Fruit fly (Drosophila melanogaster) whole organism, embryonic: ENCODE measurements around the gene Lrr47.

ENCODE experiments used
- CG10543 ChIP-seq: fragments of 200-800 bp; sonication (Bioruptor generic); optimal IDR thresholded peaks from 3 replicates; lab custom pipeline; 2017; ENCODE audit warnings: missing biosample characterization, mild to moderate bottlenecking, missing genetic modification characterization, moderate library complexity
- CG12236 ChIP-seq: fragments of 200-800 bp; sonication (Bioruptor generic); optimal IDR thresholded peaks from 2 replicates; lab custom pipeline; 2016; ENCODE audit warnings: missing biosample characterization, missing genetic modification characterization
- CG12391 ChIP-seq: fragments of 200-800 bp; sonication (Bioruptor generic); optimal IDR thresholded peaks from 3 replicates; lab custom pipeline; 2018; ENCODE audit warnings: missing biosample characterization, mild to moderate bottlenecking, missing genetic modification characterization, moderate library complexity
- CG12744 ChIP-seq: fragments of 200-800 bp; sonication (Bioruptor generic); optimal IDR thresholded peaks from 2 replicates; lab custom pipeline; 2016; ENCODE audit warnings: missing biosample characterization, missing genetic modification characterization
- CG16779 ChIP-seq: fragments of 200-800 bp; sonication (Bioruptor generic); IDR thresholded peaks from 2 replicates; pipeline ENCODE4 v1.3.6; 2022; ENCODE audit warnings: missing biosample characterization, missing genetic modification characterization
- CG16863 ChIP-seq: fragments of 200-800 bp; sonication (Bioruptor generic); optimal IDR thresholded peaks from 3 replicates; lab custom pipeline; 2016; ENCODE audit warnings: missing biosample characterization, missing genetic modification characterization
- CG17385 ChIP-seq: fragments of 200-800 bp; sonication (Bioruptor generic); optimal IDR thresholded peaks from 3 replicates; lab custom pipeline; 2018; ENCODE audit warnings: missing biosample characterization, mild to moderate bottlenecking, missing genetic modification characterization
- CG17568 ChIP-seq: fragments of 200-800 bp; sonication (Bioruptor generic); optimal IDR thresholded peaks from 2 replicates; lab custom pipeline; 2018; ENCODE audit warnings: missing biosample characterization, mild to moderate bottlenecking, missing genetic modification characterization, moderate library complexity
- CG17802 ChIP-seq: fragments of 200-800 bp; sonication (Bioruptor generic); optimal IDR thresholded peaks from 2 replicates; lab custom pipeline; 2018; ENCODE audit warnings: missing biosample characterization, mild to moderate bottlenecking, missing genetic modification characterization, moderate library complexity
- CG17829 ChIP-seq: fragments of 200-800 bp; optimal IDR thresholded peaks from 2 replicates; lab custom pipeline; 2019; ENCODE audit warnings: missing biosample characterization, mild to moderate bottlenecking, missing genetic modification characterization, moderate library complexity
- CG18599 ChIP-seq: fragments of 200-800 bp; sonication (Bioruptor generic); optimal IDR thresholded peaks from 3 replicates; lab custom pipeline; 2017; ENCODE audit warnings: missing biosample characterization, missing genetic modification characterization, mild to moderate bottlenecking, moderate library complexity, missing genetic modification reagents
- CG2712 ChIP-seq: fragments of 200-800 bp; optimal IDR thresholded peaks from 3 replicates; lab custom pipeline; 2019; ENCODE audit warnings: missing biosample characterization, mild to moderate bottlenecking, missing genetic modification characterization, moderate library complexity
- CG2875 ChIP-seq: fragments of 200-800 bp; sonication (Bioruptor generic); optimal IDR thresholded peaks from 2 replicates; lab custom pipeline; 2017; ENCODE audit warnings: missing biosample characterization, mild to moderate bottlenecking, missing genetic modification characterization, missing genetic modification reagents
- CG3726 ChIP-seq: fragments of 200-800 bp; sonication (Bioruptor generic); IDR thresholded peaks from 3 replicates; pipeline ENCODE4, ENCODE4 v1.3.6; 2022; ENCODE audit warnings: missing biosample characterization, missing genetic modification characterization
- CG6813 ChIP-seq: fragments of 200-800 bp; sonication (Bioruptor generic); optimal IDR thresholded peaks from 2 replicates; lab custom pipeline; 2017; ENCODE audit warnings: missing biosample characterization, missing genetic modification characterization, mild to moderate bottlenecking, moderate library complexity, missing genetic modification reagents
- CG7372 ChIP-seq: fragments of 200-800 bp; sonication (Bioruptor generic); IDR thresholded peaks from 2 replicates; pipeline ENCODE4 v1.3.6; 2022; ENCODE audit warnings: missing biosample characterization, missing genetic modification characterization
- CG7963 ChIP-seq: fragments of 200-800 bp; sonication (Bioruptor generic); IDR thresholded peaks from 3 replicates; pipeline ENCODE4 v1.3.6; 2022; ENCODE audit warnings: missing biosample characterization, missing genetic modification characterization; ENCODE audit not compliant: partially characterized antibody
- CG7987 ChIP-seq: fragments of 200-800 bp; sonication (Bioruptor generic); optimal IDR thresholded peaks from 2 replicates; lab custom pipeline; 2018; ENCODE audit warnings: missing biosample characterization, mild to moderate bottlenecking, missing genetic modification characterization, moderate library complexity
- CG8089 ChIP-seq: fragments of 200-800 bp; sonication (Bioruptor generic); optimal IDR thresholded peaks from 3 replicates; lab custom pipeline; 2016; ENCODE audit warnings: missing biosample characterization, missing genetic modification characterization
- CG8388 ChIP-seq: fragments of 200-800 bp; sonication (Bioruptor generic); optimal IDR thresholded peaks from 2 replicates; lab custom pipeline; 2019; ENCODE audit warnings: missing biosample characterization, mild to moderate bottlenecking, missing genetic modification characterization, moderate library complexity
- CG9215 ChIP-seq: fragments of 200-800 bp; sonication (Bioruptor generic); IDR thresholded peaks from 2 replicates; pipeline ENCODE4 v1.3.6; 2022; ENCODE audit warnings: missing biosample characterization, missing genetic modification characterization
- CG9437 ChIP-seq: fragments of 200-800 bp; sonication (Bioruptor generic); optimal IDR thresholded peaks from 2 replicates; lab custom pipeline; 2018; ENCODE audit warnings: missing biosample characterization, mild to moderate bottlenecking, missing genetic modification characterization
- CTCF ChIP-seq: fragments of 200-800 bp; sonication (Bioruptor generic); optimal IDR thresholded peaks from 2 replicates; lab custom pipeline; 2017; ENCODE audit warnings: missing biosample characterization, mild to moderate bottlenecking, missing genetic modification characterization, moderate library complexity
- D19B ChIP-seq: fragments of 200-800 bp; sonication (Bioruptor generic); optimal IDR thresholded peaks from 2 replicates; lab custom pipeline; 2017; ENCODE audit warnings: missing biosample characterization, mild to moderate bottlenecking, missing genetic modification characterization
- Deaf1 ChIP-seq: fragments of 200-800 bp; optimal IDR thresholded peaks from 3 replicates; lab custom pipeline; 2019; ENCODE audit warnings: missing biosample characterization, mild to moderate bottlenecking, missing genetic modification characterization, moderate library complexity
- Drgx ChIP-seq: fragments of 200-800 bp; sonication (Bioruptor generic); IDR thresholded peaks from 2 replicates; pipeline ENCODE4 v1.3.6; 2022; ENCODE audit warnings: missing biosample characterization, missing genetic modification characterization
- Elba2 ChIP-seq: fragments of 200-800 bp; sonication (Bioruptor generic); optimal IDR thresholded peaks from 3 replicates; lab custom pipeline; 2016; ENCODE audit warnings: missing biosample characterization, missing genetic modification characterization
- Ets97D ChIP-seq: fragments of 200-800 bp; sonication (Bioruptor generic); optimal IDR thresholded peaks from 3 replicates; lab custom pipeline; 2016; ENCODE audit warnings: missing biosample characterization, missing genetic modification characterization
- Gsc ChIP-seq: fragments of 200-800 bp; sonication (Bioruptor generic); IDR thresholded peaks from 2 replicates; pipeline ENCODE4 v1.3.6; 2022; ENCODE audit warnings: missing biosample characterization, missing genetic modification characterization
- Lim3 ChIP-seq: fragments of 200-800 bp; sonication (Bioruptor generic); IDR thresholded peaks from 2 replicates; pipeline ENCODE4 v1.3.6; 2022; ENCODE audit warnings: missing biosample characterization, missing genetic modification characterization
- Meics ChIP-seq: fragments of 200-800 bp; sonication (Bioruptor generic); optimal IDR thresholded peaks from 2 replicates; lab custom pipeline; 2017; ENCODE audit warnings: missing biosample characterization, mild to moderate bottlenecking, missing genetic modification characterization
- Mrtf ChIP-seq: fragments of 200-800 bp; sonication (Bioruptor generic); IDR thresholded peaks from 3 replicates; pipeline ENCODE4 v1.3.6; 2022; ENCODE audit warnings: missing biosample characterization, missing genetic modification characterization
- NfI ChIP-seq: fragments of 200-800 bp; sonication (Bioruptor generic); optimal IDR thresholded peaks from 3 replicates; lab custom pipeline; 2018; ENCODE audit warnings: missing biosample characterization, mild to moderate bottlenecking, missing genetic modification characterization, moderate library complexity
- Oaz ChIP-seq: fragments of 200-800 bp; sonication (Bioruptor generic); IDR thresholded peaks from 2 replicates; pipeline ENCODE4 v1.3.6; 2022; ENCODE audit warnings: missing biosample characterization, missing genetic modification characterization
- Poxn ChIP-seq: fragments of 200-800 bp; sonication (Bioruptor generic); IDR thresholded peaks from 2 replicates; pipeline ENCODE4 v1.3.6; 2022; ENCODE audit warnings: missing biosample characterization, missing genetic modification characterization
- Xbp1 ChIP-seq: fragments of 200-800 bp; sonication (Bioruptor generic); optimal IDR thresholded peaks from 3 replicates; lab custom pipeline; 2016; ENCODE audit warnings: missing biosample characterization, mild to moderate bottlenecking, missing genetic modification characterization
- br ChIP-seq: fragments of >200 bp; optimal IDR thresholded peaks from 2 replicates; lab custom pipeline; 2017
- chm ChIP-seq: fragments of 200-800 bp; sonication (Bioruptor generic); IDR thresholded peaks from 2 replicates; pipeline ENCODE4 v1.3.6; 2022; ENCODE audit warnings: missing biosample characterization, missing genetic modification characterization
- crp ChIP-seq, 2 experiments: fragments of 200-800 bp; sonication (Bioruptor generic); optimal IDR thresholded peaks; 2 replicates in 1 of 2; 3 replicates in 1 of 2; lab custom pipeline; 2017; ENCODE audit warnings: missing biosample characterization in 2 of 2, missing genetic modification characterization in 2 of 2, mild to moderate bottlenecking in 1 of 2, moderate library complexity in 1 of 2
- fd102C ChIP-seq: fragments of 200-800 bp; sonication (Bioruptor generic); optimal IDR thresholded peaks from 2 replicates; lab custom pipeline; 2018; ENCODE audit warnings: missing biosample characterization, mild to moderate bottlenecking, missing genetic modification characterization, moderate library complexity
- fru ChIP-seq: fragments of >200 bp; optimal IDR thresholded peaks from 2 replicates; lab custom pipeline; 2017
- fu2 ChIP-seq: fragments of 200-800 bp; sonication (Bioruptor generic); optimal IDR thresholded peaks from 2 replicates; lab custom pipeline; 2016; ENCODE audit warnings: missing biosample characterization, missing genetic modification characterization
- gt ChIP-seq: fragments of 200-800 bp; sonication (Bioruptor generic); IDR thresholded peaks from 2 replicates; pipeline ENCODE4 v1.3.6; 2022; ENCODE audit warnings: missing biosample characterization, missing genetic modification characterization
- hkb ChIP-seq, 2 experiments: fragments of 200-800 bp in 1 of 2; fragments of >200 bp in 1 of 2; sonication (Bioruptor generic) in 1 of 2; IDR thresholded peaks in 1 of 2; optimal IDR thresholded peaks in 1 of 2; 2 replicates each; pipeline versions ENCODE4 v1.3.6 to Lab custom; 2017 to 2022; ENCODE audit warnings: missing biosample characterization in 1 of 2, missing genetic modification characterization in 1 of 2
- knrl ChIP-seq: fragments of 200-800 bp; sonication (Bioruptor generic); IDR thresholded peaks from 3 replicates; pipeline ENCODE4 v1.3.6; 2022; ENCODE audit warnings: missing biosample characterization, missing genetic modification characterization; ENCODE audit not compliant: partially characterized antibody
- odd ChIP-seq: fragments of 200-800 bp; sonication (Bioruptor generic); optimal IDR thresholded peaks from 2 replicates; lab custom pipeline; 2017; ENCODE audit warnings: missing biosample characterization, mild to moderate bottlenecking, missing genetic modification characterization
- pfk ChIP-seq: fragments of 200-800 bp; sonication (Bioruptor generic); optimal IDR thresholded peaks from 2 replicates; lab custom pipeline; 2018; ENCODE audit warnings: missing biosample characterization, mild to moderate bottlenecking, missing genetic modification characterization, moderate library complexity
- pho ChIP-seq: fragments of 200-800 bp; sonication (Bioruptor generic); optimal IDR thresholded peaks from 2 replicates; lab custom pipeline; 2016; ENCODE audit warnings: missing biosample characterization, missing genetic modification characterization
- slbo ChIP-seq: fragments of 200-800 bp; sonication (Bioruptor generic); IDR thresholded peaks from 2 replicates; pipeline ENCODE4 v1.3.6; 2022; ENCODE audit warnings: missing biosample characterization, missing genetic modification characterization
- slou ChIP-seq: fragments of 200-800 bp; sonication (Bioruptor generic); optimal IDR thresholded peaks from 3 replicates; lab custom pipeline; 2016; ENCODE audit warnings: missing biosample characterization, missing genetic modification characterization
- z ChIP-seq: fragments of 200-800 bp; sonication (Bioruptor generic); IDR thresholded peaks from 3 replicates; pipeline ENCODE4 v1.3.6; 2022; ENCODE audit warnings: missing biosample characterization, missing genetic modification characterization
- zen2 ChIP-seq: fragments of 200-800 bp; sonication (Bioruptor generic); IDR thresholded peaks from 3 replicates; pipeline ENCODE4 v1.3.6; 2022; ENCODE audit warnings: missing biosample characterization, missing genetic modification characterization; ENCODE audit not compliant: partially characterized antibody

Lrr47 gene

DNA sequence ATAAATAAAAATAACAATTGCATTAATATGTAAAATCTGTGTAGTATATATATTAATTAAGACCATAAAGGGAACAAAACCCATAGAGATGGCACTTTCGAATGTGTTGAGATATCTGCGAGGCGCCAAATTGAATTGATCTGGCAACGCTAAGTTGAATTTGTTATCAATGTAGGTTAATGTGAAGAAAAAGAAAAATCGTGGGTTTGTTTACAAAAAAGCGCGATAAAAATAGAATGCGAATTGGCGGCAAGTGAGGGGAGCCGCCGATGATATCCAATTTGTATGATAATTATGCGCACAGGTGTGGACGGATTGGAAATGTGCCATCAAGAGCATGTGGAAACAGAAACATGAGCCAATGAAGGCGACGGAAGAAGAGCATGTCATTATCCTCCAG lies 37.3 kb upstream of the Lrr47 start (continued):
- TF ChIP-seq pho (GFP tag; lab: Kevin White, UChicago): no peak
- no peak for TF ChIP-seq fu2 (GFP tag; lab: Kevin White, UChicago)
- TF ChIP-seq CG2875 (GFP tag; lab: Kevin White, UChicago): no peak
- TF ChIP-seq CG9437 (GFP tag; lab: Kevin White, UChicago): no peak
- peak; percentile 6; the same call in 1 of the 3 replicates for TF ChIP-seq knrl (GFP tag; lab: Robert Waterston, UW)
- TF ChIP-seq Xbp1 (GFP tag; lab: Kevin White, UChicago): no peak
- no peak for TF ChIP-seq Lim3 (GFP tag; lab: Robert Waterston, UW)
- TF ChIP-seq Oaz (GFP tag; lab: Robert Waterston, UW): no peak
- peak; percentile 18 for TF ChIP-seq Ets97D (GFP tag; lab: Kevin White, UChicago)
- TF ChIP-seq pfk (GFP tag; lab: Kevin White, UChicago): no peak
- no peak for TF ChIP-seq CG6813
- TF ChIP-seq Gsc (GFP tag; lab: Robert Waterston, UW): no peak
- TF ChIP-seq odd (GFP tag; lab: Kevin White, UChicago): no peak
- TF ChIP-seq CG8388 (GFP tag; lab: Kevin White, UChicago): no peak
- no peak for TF ChIP-seq CG16863 (GFP tag; lab: Kevin White, UChicago)
- TF ChIP-seq z (GFP tag; lab: Robert Waterston, UW): no peak
- TF ChIP-seq zen2 (GFP tag; lab: Robert Waterston, UW): no peak
- TF ChIP-seq Poxn (GFP tag; lab: Robert Waterston, UW): no peak
- TF ChIP-seq CTCF (GFP tag; lab: Kevin White, UChicago): peak; percentile 29
- no peak for TF ChIP-seq slou (GFP tag; lab: Kevin White, UChicago)
- TF ChIP-seq br (lab: Kevin White, UChicago): no peak
- no peak for TF ChIP-seq D19B (GFP tag; lab: Kevin White, UChicago)
- TF ChIP-seq NfI (GFP tag; lab: Kevin White, UChicago): no peak
- TF ChIP-seq crp (GFP tag; optimal IDR thresholded peaks at IDR 0.05; lab: Kevin White, UChicago): no peak
- no peak for TF ChIP-seq Elba2
- TF ChIP-seq CG7987 (GFP tag; lab: Kevin White, UChicago): no peak
- no peak for TF ChIP-seq CG7372
- TF ChIP-seq fd102C (GFP tag; lab: Kevin White, UChicago): no peak
- no peak for TF ChIP-seq CG17802 (tag; lab: Kevin White, UChicago)
- TF ChIP-seq gt (GFP tag; lab: Robert Waterston, UW): no peak
- TF ChIP-seq CG8089 (GFP tag; lab: Kevin White, UChicago): no peak
- TF ChIP-seq CG17568 (GFP tag; lab: Kevin White, UChicago): no peak
- no peak for TF ChIP-seq CG12236 (GFP tag; lab: Kevin White, UChicago)
- no peak for TF ChIP-seq chm (GFP tag; lab: Robert Waterston, UW)
- TF ChIP-seq Mrtf: no peak
- TF ChIP-seq slbo: no peak
- no peak for TF ChIP-seq Meics (GFP tag; lab: Kevin White, UChicago)
- no peak for TF ChIP-seq CG10543 (GFP tag; lab: Kevin White, UChicago)
- TF ChIP-seq Drgx (GFP tag; lab: Robert Waterston, UW): no peak
- no peak for TF ChIP-seq CG2712 (tag; lab: Kevin White, UChicago)
- TF ChIP-seq CG12744: no peak
- TF ChIP-seq CG18599 (GFP tag; lab: Kevin White, UChicago): no peak
- no peak for TF ChIP-seq CG16779
- TF ChIP-seq Deaf1 (tag; lab: Kevin White, UChicago): no peak
- TF ChIP-seq hkb (optimal IDR thresholded peaks at IDR 0.05; lab: Kevin White, UChicago): no peak
- no peak for TF ChIP-seq hkb (GFP tag; IDR thresholded peaks at IDR 0.05; lab: Robert Waterston, UW)
- no peak for TF ChIP-seq CG9215
- no peak for TF ChIP-seq CG17829
- TF ChIP-seq CG17385 (GFP tag; lab: Kevin White, UChicago): peak; percentile 41
- TF ChIP-seq CG3726 (GFP tag; lab: Robert Waterston, UW): no peak
- TF ChIP-seq CG7963 (GFP tag; lab: Robert Waterston, UW): no peak
- TF ChIP-seq CG12391 (tag; lab: Kevin White, UChicago): no peak
- TF ChIP-seq fru (lab: Kevin White, UChicago): no peak
